5 fruit fly cellular contexts compared by ENCODE assay signal in the genomic region with DNA sequence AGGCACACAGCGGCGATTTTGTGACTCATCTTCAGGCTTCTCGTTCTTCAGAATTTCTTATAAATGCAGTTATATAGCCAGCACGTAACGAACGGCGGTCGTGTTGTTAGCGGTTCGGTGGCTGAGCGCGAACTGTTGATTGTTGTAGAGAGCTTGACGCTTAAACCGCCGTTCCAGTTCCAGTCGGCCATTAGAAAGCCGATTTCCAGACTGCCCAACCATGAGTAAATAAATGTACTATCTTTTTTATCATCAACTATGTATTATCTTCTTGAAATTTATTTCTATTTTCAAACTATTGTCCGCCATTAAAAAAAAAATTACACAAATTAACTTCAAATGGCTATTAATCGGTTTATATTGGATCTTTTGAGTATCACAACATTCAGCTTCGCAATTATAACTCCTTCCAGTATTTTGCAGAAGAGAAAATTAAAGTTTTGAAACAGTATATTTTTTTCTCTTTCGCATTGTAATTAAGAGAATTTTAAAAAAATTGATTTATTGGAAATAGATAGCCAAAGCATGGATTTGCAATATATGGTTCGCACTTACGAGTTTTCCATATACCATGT.
A peak's percentile ranks its signal among the peaks of the same experiment; 100 is the strongest.
TF ChIP-seq lines count a peak whose summit lies in the region.

A gene (minus strand): TSS at position 141 of the 575 bp plus-strand sequence.

- TF ChIP-seq CTCF in whole organism, embryonic (GFP tag; optimal IDR thresholded peaks at IDR 0.05; lab: Kevin White, UChicago): no peak

TF ChIP-seq in whole organism, adult, 20 proteins besides CTCF, POLR2A, EP300 and RAD21:
- TF ChIP-seq CG33017 (tag; optimal IDR thresholded peaks at IDR 0.05; lab: Kevin White, UChicago): no peak
- no peak for TF ChIP-seq Hr96 (GFP tag; optimal IDR thresholded peaks at IDR 0.05; lab: Kevin White, UChicago)
- peak; percentile 12 for TF ChIP-seq CG7101 (tag; optimal IDR thresholded peaks at IDR 0.05; lab: Kevin White, UChicago)
- peak; percentile 43 for TF ChIP-seq Mnt (GFP tag; optimal IDR thresholded peaks at IDR 0.05; lab: Kevin White, UChicago)
- peak; percentile 69 for TF ChIP-seq kay (GFP tag; lab: Kevin White, UChicago; ENCODE audit: borderline replicate concordance)
- TF ChIP-seq cic (GFP tag; optimal IDR thresholded peaks at IDR 0.05; lab: Kevin White, UChicago): peak; percentile 22
- TF ChIP-seq CG11617 (GFP tag; optimal IDR thresholded peaks at IDR 0.05; lab: Kevin White, UChicago): no peak
- TF ChIP-seq ovo (GFP tag; optimal IDR thresholded peaks at IDR 0.05; lab: Kevin White, UChicago): peak; percentile 44
- TF ChIP-seq bab1 (GFP tag; optimal IDR thresholded peaks at IDR 0.05; lab: Kevin White, UChicago): peak; percentile 39
- peak; percentile 59 for TF ChIP-seq pad (GFP tag; optimal IDR thresholded peaks at IDR 0.05; lab: Kevin White, UChicago)
- TF ChIP-seq tj (GFP tag; optimal IDR thresholded peaks at IDR 0.05; lab: Kevin White, UChicago): peak; percentile 1

TF ChIP-seq in whole organism, embryonic, 481 proteins besides CTCF, POLR2A, EP300 and RAD21 (continues in another document):
- TF ChIP-seq Sry-δ (GFP tag; optimal IDR thresholded peaks at IDR 0.05; lab: Kevin White, UChicago) (no peak), CG1832 (GFP tag; optimal IDR thresholded peaks at IDR 0.05; lab: Kevin White, UChicago) (no peak), NFAT (GFP tag; IDR thresholded peaks at IDR 0.05; lab: Robert Waterston, UW) (no peak), corto (GFP tag; optimal IDR thresholded peaks at IDR 0.05; lab: Kevin White, UChicago) (no peak), grau (tag; optimal IDR thresholded peaks at IDR 0.05; lab: Kevin White, UChicago) (no peak), CG11085 (GFP tag; IDR thresholded peaks at IDR 0.05; lab: Robert Waterston, UW) (no peak), H2.0 (GFP tag; IDR thresholded peaks at IDR 0.05; lab: Robert Waterston, UW) (no peak), crc (GFP tag; optimal IDR thresholded peaks at IDR 0.05; lab: Kevin White, UChicago) (no peak), CG1233 (GFP tag; optimal IDR thresholded peaks at IDR 0.05; lab: Kevin White, UChicago) (no peak), CG3281 (GFP tag; optimal IDR thresholded peaks at IDR 0.05; lab: Kevin White, UChicago) (no peak), CG4404 (GFP tag; IDR thresholded peaks at IDR 0.05; lab: Robert Waterston, UW) (no peak), CG18599 (GFP tag; optimal IDR thresholded peaks at IDR 0.05; lab: Kevin White, UChicago) (no peak), dm (GFP tag; optimal IDR thresholded peaks at IDR 0.05; lab: Kevin White, UChicago) (no peak), NC2α (GFP tag; optimal IDR thresholded peaks at IDR 0.05; lab: Kevin White, UChicago) (no peak), BEAF-32 (GFP tag; optimal IDR thresholded peaks at IDR 0.05; lab: Kevin White, UChicago) (no peak), disco-r (GFP tag; optimal IDR thresholded peaks at IDR 0.05; lab: Kevin White, UChicago) (no peak), kah (GFP tag; optimal IDR thresholded peaks at IDR 0.05; lab: Kevin White, UChicago) (no peak), CG8944 (GFP tag; optimal IDR thresholded peaks at IDR 0.05; lab: Kevin White, UChicago) (no peak), Oli (tag; optimal IDR thresholded peaks at IDR 0.05; lab: Kevin White, UChicago) (no peak), CG17829 (tag; optimal IDR thresholded peaks at IDR 0.05; lab: Kevin White, UChicago) (no peak)

TF ChIP-seq in whole organism, prepupa, 60 proteins besides CTCF, POLR2A, EP300 and RAD21:
- TF ChIP-seq vri (GFP tag; optimal IDR thresholded peaks at IDR 0.05; lab: Kevin White, UChicago) (peak; percentile 36), Hr4 (GFP tag; optimal IDR thresholded peaks at IDR 0.05; lab: Kevin White, UChicago) (peak; percentile 27), achi (GFP tag; optimal IDR thresholded peaks at IDR 0.05; lab: Kevin White, UChicago) (no peak), fkh (GFP tag; optimal IDR thresholded peaks at IDR 0.05; lab: Kevin White, UChicago) (peak; percentile 11), esn (GFP tag; optimal IDR thresholded peaks at IDR 0.05; lab: Kevin White, UChicago) (peak; percentile 20), CG6854 (GFP tag; optimal IDR thresholded peaks at IDR 0.05; lab: Kevin White, UChicago) (peak; percentile 44), CG32006 (GFP tag; optimal IDR thresholded peaks at IDR 0.05; lab: Kevin White, UChicago) (no peak), CG15336 (GFP tag; IDR thresholded peaks at IDR 0.05; lab: Robert Waterston, UW) (0 out of 2 replicates have a peak, but pooled peaks have one; percentile 7), eg (GFP tag; IDR thresholded peaks at IDR 0.05; lab: Robert Waterston, UW) (peak; percentile 38; the same call in 2 of the 3 replicates), CG3919 (GFP tag; optimal IDR thresholded peaks at IDR 0.05; lab: Kevin White, UChicago) (peak; percentile 24), Blimp-1 (GFP tag; optimal IDR thresholded peaks at IDR 0.05; lab: Kevin White, UChicago) (no peak), Smox (GFP tag; optimal IDR thresholded peaks at IDR 0.05; lab: Kevin White, UChicago) (peak; percentile 30)
TF ChIP-seq in whole organism, prepupa: peak in this region for 9.

TF ChIP-seq in whole organism, pupa, 21 proteins besides CTCF, POLR2A, EP300 and RAD21:
- TF ChIP-seq EcR (GFP tag; optimal IDR thresholded peaks at IDR 0.05; lab: Kevin White, UChicago): no peak
- TF ChIP-seq CG12605 (GFP tag; IDR thresholded peaks at IDR 0.05; lab: Robert Waterston, UW): 0 out of 2 replicates have a peak, but pooled peaks have one; percentile 5
TF ChIP-seq in whole organism, pupa: peak in this region for 1.

TF ChIP-seq in whole organism, wandering third instar larva, 38 proteins besides CTCF, POLR2A, EP300 and RAD21:
- TF ChIP-seq foxo (GFP tag; optimal IDR thresholded peaks at IDR 0.05; lab: Kevin White, UChicago) (peak in 1 of 2 experiments; percentile 5), Myc (optimal IDR thresholded peaks at IDR 0.05; lab: Kevin White, UChicago) (no peak), jim (GFP tag; optimal IDR thresholded peaks at IDR 0.05; lab: Kevin White, UChicago) (no peak), Abd-B (GFP tag; optimal IDR thresholded peaks at IDR 0.05; lab: Kevin White, UChicago) (no peak), brk (GFP tag; optimal IDR thresholded peaks at IDR 0.05; lab: Kevin White, UChicago) (peak; percentile 58), dl (GFP tag; optimal IDR thresholded peaks at IDR 0.05; lab: Kevin White, UChicago; ENCODE audit: insufficient read depth in 1 of 2, partially characterized antibody in 2 of 2) (no peak), OdsH (GFP tag; optimal IDR thresholded peaks at IDR 0.05; lab: Kevin White, UChicago) (no peak), CG32264 (GFP tag; optimal IDR thresholded peaks at IDR 0.05; lab: Kevin White, UChicago) (no peak), psq (GFP tag; optimal IDR thresholded peaks at IDR 0.05; lab: Kevin White, UChicago) (no peak), br (GFP tag; optimal IDR thresholded peaks at IDR 0.05; lab: Kevin White, UChicago) (peak; percentile 42), tai (GFP tag; optimal IDR thresholded peaks at IDR 0.05; lab: Kevin White, UChicago) (peak; percentile 48), rgr (GFP tag; optimal IDR thresholded peaks at IDR 0.05; lab: Kevin White, UChicago) (peak; percentile 35), Dfd (GFP tag; optimal IDR thresholded peaks at IDR 0.05; lab: Kevin White, UChicago) (no peak), woc (GFP tag; optimal IDR thresholded peaks at IDR 0.05; lab: Kevin White, UChicago) (peak; percentile 0), Hr78 (GFP tag; optimal IDR thresholded peaks at IDR 0.05; lab: Kevin White, UChicago) (no peak), fru (GFP tag; optimal IDR thresholded peaks at IDR 0.05; lab: Kevin White, UChicago) (no peak), Jra (GFP tag; optimal IDR thresholded peaks at IDR 0.05; lab: Kevin White, UChicago) (peak; percentile 45), h (GFP tag; optimal IDR thresholded peaks at IDR 0.05; lab: Kevin White, UChicago) (peak; percentile 5), Hr83 (GFP tag; optimal IDR thresholded peaks at IDR 0.05; lab: Kevin White, UChicago; ENCODE audit: poor library complexity, severe bottlenecking) (peak; percentile 18)
